Worm (Caenorhabditis elegans) whole organism, L1 larva: Measurements from ENCODE around the gene M01H9.4.

Experiments used
- ceh-63 ChIP-seq: fragments of 200-800 bp; sonication (Bioruptor generic); optimal IDR thresholded peaks from 2 replicates; lab custom pipeline; 2018; ENCODE audit warnings: mild to moderate bottlenecking, missing genetic modification characterization, missing compliant biosample characterization
- ceh-90 ChIP-seq: sonication (generic microtip); optimal IDR thresholded peaks from 2 replicates; lab custom pipeline; 2016; ENCODE audit warnings: missing genetic modification characterization, missing compliant biosample characterization
- lir-3 ChIP-seq: sonication (generic microtip); optimal IDR thresholded peaks from 2 replicates; lab custom pipeline; 2016; ENCODE audit warnings: mild to moderate bottlenecking, missing genetic modification characterization, moderate library complexity, missing compliant biosample characterization; ENCODE audit not compliant: poor library complexity
- nhr-237 ChIP-seq: fragments of 150-350 bp; optimal IDR thresholded peaks from 2 replicates; lab custom pipeline; 2014; ENCODE audit warnings: missing biosample characterization, missing genetic modification characterization
- nhr-76 ChIP-seq: sonication (generic microtip); optimal IDR thresholded peaks from 2 replicates; lab custom pipeline; 2017; ENCODE audit warnings: missing biosample characterization, missing genetic modification characterization
- snpc-4 ChIP-seq: fragments of 150-350 bp; optimal IDR thresholded peaks from 2 replicates; lab custom pipeline; 2014; ENCODE audit warnings: missing biosample characterization, missing genetic modification characterization
- sox-4 ChIP-seq: sonication (generic microtip); optimal IDR thresholded peaks from 2 replicates; lab custom pipeline; 2016; ENCODE audit warnings: missing genetic modification characterization, missing compliant biosample characterization

ce11 chrIV:4516478-4516877 lies 33.8 kb upstream of the M01H9.4 start:
- TF ChIP-seq nhr-237 (tag; lab: Kevin White, UChicago) (no peak), nhr-76 (tag; lab: Kevin White, UChicago) (no peak), sox-4 (tag; lab: Kevin White, UChicago) (no peak), ceh-90 (tag; lab: Kevin White, UChicago) (no peak), ceh-63 (GFP tag; lab: Kevin White, UChicago) (no peak), snpc-4 (tag; lab: Kevin White, UChicago) (no peak), lir-3 (no peak)
